Worm (Caenorhabditis elegans): ENCODE data around the gene F11C1.9.

ce11 chrX:13007857-13008813 is 30.8 kb upstream of the F11C1.9 start, which contains the start of gene nhr-25:
- TF ChIP-seq ztf-29 (GFP tag; IDR thresholded peaks at IDR 0.05) (no peak), flt-1 (GFP tag; IDR thresholded peaks at IDR 0.05) (no peak), tab-1 (GFP tag; IDR thresholded peaks at IDR 0.05) (no peak), cog-1 (tag; optimal IDR thresholded peaks at IDR 0.05) (no peak)

Data from whole organism, midembryonic.